Fruit fly (Drosophila melanogaster): ENCODE results near the gene CG16704.
A peak's percentile ranks its signal among the peaks of the same experiment; 100 is the strongest.

Gene CG16704

dm6 chr2L:3712949-3713416 lies 20.6 kb upstream of the CG16704 start, which contains the start of the genes CG31955 and CG2818 (continued):
- TF ChIP-seq lab (GFP tag; optimal IDR thresholded peaks at IDR 0.05): peak; percentile 23
- peak; percentile 75 for TF ChIP-seq lilli (GFP tag; optimal IDR thresholded peaks at IDR 0.05)
- no peak for TF ChIP-seq CG5180 (GFP tag; optimal IDR thresholded peaks at IDR 0.05)
- TF ChIP-seq chinmo (GFP tag; IDR thresholded peaks at IDR 0.05; ENCODE audit: partially characterized antibody): 0 out of 4 replicates have a peak, but pooled peaks have one; percentile 10
- peak; percentile 61; the same call in 1 of the 2 replicates for TF ChIP-seq Bgb (GFP tag; IDR thresholded peaks at IDR 0.05; ENCODE audit: partially characterized antibody)
- TF ChIP-seq CG1603 (tag; optimal IDR thresholded peaks at IDR 0.05): peak; percentile 51
- peak; percentile 49 for TF ChIP-seq CG17829 (tag; optimal IDR thresholded peaks at IDR 0.05)
- peak; percentile 38; the same call in 1 of the 2 replicates for TF ChIP-seq bbx (GFP tag; IDR thresholded peaks at IDR 0.05; ENCODE audit: partially characterized antibody)
- peak; percentile 9 for TF ChIP-seq CG15269 (tag; optimal IDR thresholded peaks at IDR 0.05)
- peak; percentile 63 for TF ChIP-seq sens (GFP tag)
- TF ChIP-seq trem (tag; optimal IDR thresholded peaks at IDR 0.05): peak; percentile 28
- peak; percentile 77 for TF ChIP-seq unc-4 (GFP tag; IDR thresholded peaks at IDR 0.05; ENCODE audit: partially characterized antibody)
- TF ChIP-seq amos (GFP tag; IDR thresholded peaks at IDR 0.05; ENCODE audit: partially characterized antibody): peak; percentile 65
- TF ChIP-seq CG42726 (GFP tag; IDR thresholded peaks at IDR 0.05; ENCODE audit: partially characterized antibody): 0 out of 2 replicates have a peak, but pooled peaks have one; percentile 16
- peak; percentile 57 for TF ChIP-seq dm (GFP tag; optimal IDR thresholded peaks at IDR 0.05)
- peak; percentile 38; the same call in 1 of the 3 replicates for TF ChIP-seq zen2 (GFP tag; IDR thresholded peaks at IDR 0.05; ENCODE audit: partially characterized antibody)
- TF ChIP-seq tx (GFP tag; optimal IDR thresholded peaks at IDR 0.05): peak; percentile 36
- TF ChIP-seq CG30020 (tag; optimal IDR thresholded peaks at IDR 0.05): peak; percentile 36
- TF ChIP-seq CG13894 (tag; optimal IDR thresholded peaks at IDR 0.05): peak; percentile 40
- TF ChIP-seq sug (tag; optimal IDR thresholded peaks at IDR 0.05): peak; percentile 45
- TF ChIP-seq kay (GFP tag; optimal IDR thresholded peaks at IDR 0.05): peak; percentile 50
- TF ChIP-seq CG8290 (GFP tag; optimal IDR thresholded peaks at IDR 0.05): no peak
- TF ChIP-seq CG8290 (tag; optimal IDR thresholded peaks at IDR 0.05): peak in 1 of 2 experiments; percentile 59
- no peak for TF ChIP-seq Usf (GFP tag; optimal IDR thresholded peaks at IDR 0.05)
- peak; percentile 41 for TF ChIP-seq CG2120 (GFP tag; optimal IDR thresholded peaks at IDR 0.05)
- peak; percentile 1 for TF ChIP-seq CG11723 (GFP tag; optimal IDR thresholded peaks at IDR 0.05)
- TF ChIP-seq CG4617 (GFP tag; optimal IDR thresholded peaks at IDR 0.05; ENCODE audit: borderline replicate concordance): peak; percentile 37
- peak; percentile 55 for TF ChIP-seq Myb (GFP tag; optimal IDR thresholded peaks at IDR 0.05)
- no peak for TF ChIP-seq CG32772 (GFP tag; IDR thresholded peaks at IDR 0.05)
- no peak for TF ChIP-seq Hand (GFP tag; optimal IDR thresholded peaks at IDR 0.05)
- no peak for TF ChIP-seq onecut (GFP tag; IDR thresholded peaks at IDR 0.05)
- TF ChIP-seq CG15514 (GFP tag; optimal IDR thresholded peaks at IDR 0.05): peak; percentile 41
- no peak for TF ChIP-seq Hr78 (GFP tag; optimal IDR thresholded peaks at IDR 0.05)
- peak; percentile 18 for TF ChIP-seq CG10267 (tag; optimal IDR thresholded peaks at IDR 0.05)
- TF ChIP-seq CG12071 (GFP tag; optimal IDR thresholded peaks at IDR 0.05): no peak
- peak; percentile 32 for TF ChIP-seq nmo (GFP tag; optimal IDR thresholded peaks at IDR 0.05)
- peak; percentile 76 for TF ChIP-seq CG16813 (GFP tag; IDR thresholded peaks at IDR 0.05; ENCODE audit: partially characterized antibody)
- TF ChIP-seq otp (GFP tag; IDR thresholded peaks at IDR 0.05): no peak
- TF ChIP-seq CG12391 (tag; optimal IDR thresholded peaks at IDR 0.05): peak; percentile 18
- peak; percentile 59 for TF ChIP-seq hbn (GFP tag; IDR thresholded peaks at IDR 0.05; ENCODE audit: partially characterized antibody)
- TF ChIP-seq HLH54F (GFP tag; optimal IDR thresholded peaks at IDR 0.05): peak; percentile 35
- no peak for TF ChIP-seq Dfd (GFP tag; optimal IDR thresholded peaks at IDR 0.05)
- TF ChIP-seq CG13424 (tag; optimal IDR thresholded peaks at IDR 0.05): peak; percentile 48
- peak; percentile 45; the same call in 1 of the 2 replicates for TF ChIP-seq MBD-R2 (GFP tag; IDR thresholded peaks at IDR 0.05)
- TF ChIP-seq sc (optimal IDR thresholded peaks at IDR 0.05): no peak
- TF ChIP-seq sc (GFP tag; optimal IDR thresholded peaks at IDR 0.05): no peak
- TF ChIP-seq CG3281 (GFP tag; optimal IDR thresholded peaks at IDR 0.05): peak; percentile 22
- peak; percentile 8 for TF ChIP-seq Max (GFP tag; optimal IDR thresholded peaks at IDR 0.05)

All from whole organism, embryonic.